Worm (Caenorhabditis elegans): Measurements from ENCODE around the gene dylt-2.

- TF ChIP-seq ref-1 (GFP tag; conservative IDR thresholded peaks at IDR 0.05): no peak
- TF ChIP-seq tab-1 (GFP tag; IDR thresholded peaks at IDR 0.05): no peak
- TF ChIP-seq flt-1 (GFP tag; IDR thresholded peaks at IDR 0.05): no peak
- TF ChIP-seq ztf-29 (GFP tag; IDR thresholded peaks at IDR 0.05): no peak
- TF ChIP-seq cog-1 (tag; optimal IDR thresholded peaks at IDR 0.05): no peak
- TF ChIP-seq ztf-23 (GFP tag; IDR thresholded peaks at IDR 0.05): no peak
- no peak for TF ChIP-seq T22C8.4 (GFP tag; IDR thresholded peaks at IDR 0.05)
Measured at ce11 chrX:8902920-8903319, 37.0 kb downstream of the dylt-2 start.
